Worm (Caenorhabditis elegans): ENCODE measurements around the gene attf-2.

- TF ChIP-seq F13C5.2 (tag; optimal IDR thresholded peaks at IDR 0.05): no peak
- no peak for TF ChIP-seq ceh-36 (tag; optimal IDR thresholded peaks at IDR 0.05)
- TF ChIP-seq hmbx-1 (tag; optimal IDR thresholded peaks at IDR 0.05): no peak
- TF ChIP-seq ama-1 (optimal IDR thresholded peaks at IDR 0.05): no peak
- TF ChIP-seq ceh-13 (GFP tag; optimal IDR thresholded peaks at IDR 0.05): no peak
- TF ChIP-seq hmg-4 (GFP tag; optimal IDR thresholded peaks at IDR 0.05): no peak
- TF ChIP-seq tbx-37 (GFP tag; conservative IDR thresholded peaks at IDR 0.05): no peak
- TF ChIP-seq ets-7 (tag; optimal IDR thresholded peaks at IDR 0.05): no peak
- TF ChIP-seq tra-4 (tag; optimal IDR thresholded peaks at IDR 0.05): no peak
- no peak for TF ChIP-seq sea-1 (GFP tag; conservative IDR thresholded peaks at IDR 0.05)
- no peak for TF ChIP-seq aly-1 (tag; optimal IDR thresholded peaks at IDR 0.05)
These were observed 28.0 kb upstream of the attf-2 start, which contains the start of gene C13F10.1 for ce11 chrV:7223941-7224340.

Data from whole organism, early embryonic.